Worm (Caenorhabditis elegans) whole organism, L4 larva: ENCODE measurements around the gene clec-183.

Experiments used
- F26F4.8 ChIP-seq: fragments of 200-800 bp; sonication (Bioruptor generic); conservative IDR thresholded peaks from 2 replicates; pipeline ENCODE4 v1.3.6; 2022; ENCODE audit warnings: missing genetic modification characterization, missing compliant biosample characterization
- T20F7.1 ChIP-seq: fragments of 200-800 bp; sonication (Bioruptor generic); optimal IDR thresholded peaks from 2 replicates; lab custom pipeline; 2018; ENCODE audit warnings: mild to moderate bottlenecking, missing genetic modification characterization, missing compliant biosample characterization
- dmd-6 ChIP-seq: fragments of 200-800 bp; sonication (Bioruptor generic); IDR thresholded peaks from 2 replicates; pipeline ENCODE4 v1.3.6; 2022; ENCODE audit warnings: missing genetic modification reagents, missing genetic modification characterization, missing compliant biosample characterization
- dve-1 ChIP-seq: sonication (generic microtip); optimal IDR thresholded peaks from 2 replicates; lab custom pipeline; 2017; ENCODE audit warnings: antibody characterized with exemption, mild to moderate bottlenecking, missing genetic modification characterization, missing compliant biosample characterization; ENCODE audit not compliant: insufficient read depth
- hlh-11 ChIP-seq: fragments of 200-800 bp; sonication (Bioruptor generic); optimal IDR thresholded peaks from 2 replicates; lab custom pipeline; 2018; ENCODE audit warnings: mild to moderate bottlenecking, missing genetic modification characterization, missing compliant biosample characterization
- lir-3 ChIP-seq: sonication (generic microtip); optimal IDR thresholded peaks from 2 replicates; lab custom pipeline; 2016; ENCODE audit warnings: mild to moderate bottlenecking, missing genetic modification characterization, missing compliant biosample characterization
- madf-5 ChIP-seq, 2 experiments: fragments of 200-800 bp; sonication (Bioruptor generic); IDR thresholded peaks; 2 replicates each; pipeline ENCODE4 v1.3.6; 2022; ENCODE audit warnings: missing compliant biosample characterization in 2 of 2, missing genetic modification characterization in 2 of 2
- nhr-48 ChIP-seq: sonication (generic microtip); optimal IDR thresholded peaks from 2 replicates; lab custom pipeline; 2016; ENCODE audit warnings: mild to moderate bottlenecking, missing genetic modification characterization, missing compliant biosample characterization
- rbr-2 ChIP-seq: sonication (generic microtip); optimal IDR thresholded peaks from 2 replicates; lab custom pipeline; 2016; ENCODE audit warnings: missing genotype, missing genetic modification characterization, missing compliant biosample characterization
- tra-1 ChIP-seq: fragments of 200-800 bp; sonication (Bioruptor generic); IDR thresholded peaks from 2 replicates; pipeline ENCODE4 v1.3.6; 2022; ENCODE audit warnings: missing genetic modification reagents, missing genetic modification characterization, missing compliant biosample characterization
- unc-62 ChIP-seq, 3 experiments: fragments of 150-350 bp in 1 of 3; sonication (generic microtip); optimal IDR thresholded peaks in 2 of 3; peaks in 1 of 3; 1 replicate in 1 of 3; 2 replicates in 2 of 3; lab custom pipeline; 2014 to 2017; ENCODE audit warnings: missing biosample characterization in 3 of 3, missing genetic modification characterization in 3 of 3, missing genetic modification reagents in 3 of 3, missing genotype in 1 of 3
- zip-2 ChIP-seq: fragments of 150-350 bp; optimal IDR thresholded peaks from 2 replicates; lab custom pipeline; 2014; ENCODE audit warnings: missing biosample characterization, missing genetic modification characterization

clec-183 gene

DNA sequence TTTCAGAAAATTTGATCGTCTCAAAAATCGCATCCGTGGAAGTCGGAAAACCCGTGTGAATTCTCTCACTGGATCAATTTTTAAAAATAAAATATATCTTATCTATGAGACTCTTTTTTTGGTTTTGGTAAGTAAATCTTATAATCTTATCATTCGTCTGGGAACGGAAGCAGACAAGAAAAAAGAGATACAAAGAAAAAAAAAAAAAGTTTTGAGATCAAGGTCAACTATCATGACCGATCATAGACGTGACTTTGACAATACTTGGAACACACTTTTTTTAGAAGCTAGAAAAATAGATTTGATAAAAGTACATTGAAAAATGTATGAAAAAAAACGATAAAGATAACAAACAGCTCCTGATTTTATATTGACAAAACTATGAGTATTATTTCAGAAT lies 48.7 kb downstream of the clec-183 start (continued):
- TF ChIP-seq T20F7.1 (GFP tag; lab: Kevin White, UChicago) = no peak
- peak; percentile 70 for TF ChIP-seq dmd-6 (GFP tag; lab: Robert Waterston, UW)
- TF ChIP-seq dve-1 (tag; lab: Kevin White, UChicago) = peak; percentile 49

DNA sequence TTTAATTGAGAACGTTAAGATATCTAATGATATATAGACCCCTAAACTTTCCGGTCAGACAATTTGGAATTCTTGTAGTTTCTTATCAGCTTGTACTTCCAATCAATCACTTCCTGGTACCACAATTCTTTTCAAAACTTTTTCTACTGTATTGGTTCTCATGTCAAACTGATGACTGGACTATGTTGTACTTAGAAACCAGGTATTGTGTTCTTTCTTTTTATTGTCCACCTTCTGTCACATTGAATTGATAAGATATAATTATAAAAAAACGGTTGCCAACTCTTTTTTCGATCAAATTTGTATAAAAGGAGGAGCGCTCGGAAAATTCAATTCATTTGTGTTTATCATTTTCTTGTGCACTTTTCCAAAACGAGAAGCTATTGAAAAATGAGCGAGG lies 50.5 kb downstream of the clec-183 start, which contains the start of gene C10C5.4:
C10C5.4 (plus strand) TSS at position 281 of the 400 bp plus-strand sequence.
- TF ChIP-seq madf-5 (GFP tag; IDR thresholded peaks at IDR 0.05; lab: Robert Waterston, UW) = no peak
- peak in 1 of 2 experiments; percentile 38 for TF ChIP-seq unc-62 (GFP tag; optimal IDR thresholded peaks at IDR 0.05 in 1 of 2; lab: Kevin White, UChicago)
- TF ChIP-seq unc-62 (tag; optimal IDR thresholded peaks at IDR 0.05; lab: Kevin White, UChicago) = no peak
- peak; percentile 68 for TF ChIP-seq dve-1 (tag; lab: Kevin White, UChicago)
- no peak for TF ChIP-seq tra-1
- peak; percentile 15 for TF ChIP-seq hlh-11 (tag; lab: Kevin White, UChicago)
- TF ChIP-seq nhr-48 (tag; lab: Kevin White, UChicago) = peak; percentile 34
- no peak for TF ChIP-seq lir-3 (tag; lab: Kevin White, UChicago)
- TF ChIP-seq rbr-2 (tag; lab: Kevin White, UChicago) = no peak
- no peak for TF ChIP-seq F26F4.8 (GFP tag; lab: Robert Waterston, UW)
- peak; percentile 79 for TF ChIP-seq dmd-6 (GFP tag; lab: Robert Waterston, UW)
- no peak for TF ChIP-seq zip-2 (tag; lab: Kevin White, UChicago)
